Worm (Caenorhabditis elegans) whole organism, L4 larva: ENCODE measurements around the gene gur-5.

ENCODE experiments used
- F44E2.7 ChIP-seq: fragments of 200-800 bp; sonication (Bioruptor generic); IDR thresholded peaks from 2 replicates; pipeline ENCODE4 v2.1.2; 2022; ENCODE audit warnings: missing genetic modification characterization, missing compliant biosample characterization
- R02D3.7 ChIP-seq: fragments of 150-350 bp; sonication (generic microtip); optimal IDR thresholded peaks from 3 replicates; lab custom pipeline; 2014; ENCODE audit warnings: missing biosample characterization, missing genetic modification characterization
- aly-2 ChIP-seq: sonication (generic microtip); optimal IDR thresholded peaks from 2 replicates; lab custom pipeline; 2018; ENCODE audit warnings: missing biosample characterization, missing genetic modification characterization
- dve-1 ChIP-seq: sonication (generic microtip); optimal IDR thresholded peaks from 2 replicates; lab custom pipeline; 2017; ENCODE audit warnings: antibody characterized with exemption, mild to moderate bottlenecking, missing genetic modification characterization, missing compliant biosample characterization; ENCODE audit not compliant: insufficient read depth
- fkh-10 ChIP-seq: fragments of 150-350 bp; optimal IDR thresholded peaks from 2 replicates; lab custom pipeline; 2014; ENCODE audit warnings: missing biosample characterization, missing genetic modification reagents, missing genetic modification characterization
- lin-39 ChIP-seq: fragments of 150-350 bp; optimal IDR thresholded peaks from 2 replicates; lab custom pipeline; 2014; ENCODE audit warnings: missing biosample characterization, missing genetic modification reagents, missing genetic modification characterization
- nhr-41 ChIP-seq: fragments of 200-800 bp; sonication (Bioruptor generic); IDR thresholded peaks from 2 replicates; pipeline ENCODE4 v1.3.6; 2022; ENCODE audit warnings: missing genetic modification reagents, missing genetic modification characterization, missing compliant biosample characterization
- nhr-48 ChIP-seq: sonication (generic microtip); optimal IDR thresholded peaks from 2 replicates; lab custom pipeline; 2016; ENCODE audit warnings: mild to moderate bottlenecking, missing genetic modification characterization, missing compliant biosample characterization
- nhr-6 ChIP-seq: fragments of 150-350 bp; optimal IDR thresholded peaks from 2 replicates; lab custom pipeline; 2014; ENCODE audit warnings: missing biosample characterization, missing genetic modification characterization
- nhr-76 ChIP-seq: fragments of 150-350 bp; optimal IDR thresholded peaks from 2 replicates; lab custom pipeline; 2014; ENCODE audit warnings: missing biosample characterization, missing genetic modification characterization
- snpc-4 ChIP-seq: fragments of 150-350 bp; optimal IDR thresholded peaks from 2 replicates; lab custom pipeline; 2014; ENCODE audit warnings: missing biosample characterization, missing genetic modification characterization
- spr-3 ChIP-seq: fragments of 200-800 bp; sonication (Bioruptor generic); optimal IDR thresholded peaks from 2 replicates; lab custom pipeline; 2018; ENCODE audit warnings: mild to moderate bottlenecking, missing genetic modification characterization, missing compliant biosample characterization

ce11 chrII:5320205-5320951, 35.2 kb downstream of the gur-5 start:
- TF ChIP-seq lin-39 (tag; lab: Kevin White, UChicago) (no peak), nhr-6 (tag; lab: Kevin White, UChicago) (no peak), nhr-48 (tag; lab: Kevin White, UChicago) (no peak), spr-3 (no peak), nhr-76 (tag; lab: Kevin White, UChicago) (no peak), snpc-4 (tag; lab: Kevin White, UChicago) (no peak), dve-1 (tag; lab: Kevin White, UChicago) (peak; percentile 56), aly-2 (tag; lab: Kevin White, UChicago) (no peak), R02D3.7 (tag; lab: Kevin White, UChicago) (no peak), nhr-41 (GFP tag; lab: Robert Waterston, UW) (no peak), fkh-10 (GFP tag; lab: Kevin White, UChicago) (no peak), F44E2.7 (no peak)
